Worm (Caenorhabditis elegans) whole organism, young adult: ENCODE data around the gene C32H11.3.

Experiments
- Y53F4B.3 ChIP-seq: fragments of 200-800 bp; sonication (Bioruptor generic); IDR thresholded peaks from 2 replicates; pipeline ENCODE4 v1.3.6; 2022; ENCODE audit warnings: missing genetic modification reagents, missing genetic modification characterization, missing compliant biosample characterization
- ama-1 ChIP-seq, 3 experiments: fragments of 150-350 bp in 1 of 3; sonication (generic microtip) in 2 of 3; optimal IDR thresholded peaks; 2 replicates each; lab custom pipeline; 2014 to 2018; ENCODE audit warnings: missing biosample characterization in 2 of 3, missing genetic modification characterization in 2 of 3, missing genetic modification reagents in 2 of 3
- atf-7 ChIP-seq: sonication (generic microtip); optimal IDR thresholded peaks from 2 replicates; lab custom pipeline; 2017; ENCODE audit warnings: mild to moderate bottlenecking, missing genetic modification characterization, missing compliant biosample characterization
- die-1 ChIP-seq: sonication (generic microtip); optimal IDR thresholded peaks from 2 replicates; lab custom pipeline; 2016; ENCODE audit warnings: missing genotype, mild to moderate bottlenecking, missing genetic modification characterization, missing compliant biosample characterization
- dox-1 ChIP-seq: fragments of 200-800 bp; sonication (Bioruptor generic); IDR thresholded peaks from 2 replicates; pipeline ENCODE4 v1.3.6; 2022; ENCODE audit warnings: missing genetic modification reagents, missing genetic modification characterization, missing compliant biosample characterization
- ekl-4 ChIP-seq: fragments of 200-800 bp; sonication (Bioruptor generic); IDR thresholded peaks from 2 replicates; pipeline ENCODE4 v1.3.6; 2022; ENCODE audit warnings: missing genetic modification reagents, missing genetic modification characterization, missing compliant biosample characterization
- hlh-26 ChIP-seq: fragments of 200-800 bp; sonication (Bioruptor generic); conservative IDR thresholded peaks from 2 replicates; pipeline ENCODE4 v1.3.6; 2022; ENCODE audit warnings: missing genetic modification reagents, missing genetic modification characterization, missing compliant biosample characterization
- let-526 ChIP-seq: fragments of 200-800 bp; sonication (Bioruptor generic); IDR thresholded peaks from 2 replicates; pipeline ENCODE4 v1.3.6; 2022; ENCODE audit warnings: missing genetic modification reagents, missing genetic modification characterization, missing compliant biosample characterization
- sea-2 ChIP-seq: fragments of 200-800 bp; sonication (Bioruptor generic); IDR thresholded peaks from 2 replicates; pipeline ENCODE4 v1.3.6; 2022; ENCODE audit warnings: missing genetic modification characterization, missing compliant biosample characterization
- snpc-1.1 ChIP-seq: sonication (generic microtip); optimal IDR thresholded peaks from 2 replicates; lab custom pipeline; 2017; ENCODE audit warnings: missing genetic modification characterization, mild to moderate bottlenecking, missing compliant biosample characterization, antibody characterized with exemption, moderate library complexity, missing genotype, missing genetic modification reagents; ENCODE audit not compliant: insufficient read depth
- snpc-4 ChIP-seq, 5 experiments: fragments of 150-350 bp in 1 of 5; sonication (generic microtip) in 4 of 5; optimal IDR thresholded peaks; 2 replicates each; lab custom pipeline; 2014 to 2018; ENCODE audit warnings: missing genetic modification characterization in 5 of 5, missing biosample characterization in 3 of 5, antibody characterized with exemption in 2 of 5, mild to moderate bottlenecking in 2 of 5, missing compliant biosample characterization in 2 of 5, missing genotype in 2 of 5, moderate library complexity in 2 of 5, missing genetic modification reagents in 1 of 5
- somi-1 ChIP-seq: fragments of 200-800 bp; sonication (Bioruptor generic); optimal IDR thresholded peaks from 2 replicates; lab custom pipeline; 2018; ENCODE audit warnings: mild to moderate bottlenecking, missing genetic modification characterization, missing compliant biosample characterization
- ztf-22 ChIP-seq: fragments of 200-800 bp; sonication (Bioruptor generic); optimal IDR thresholded peaks from 2 replicates; lab custom pipeline; 2018; ENCODE audit warnings: mild to moderate bottlenecking, missing genetic modification characterization, moderate library complexity, missing compliant biosample characterization
- ztf-3 ChIP-seq: fragments of 200-800 bp; sonication (Bioruptor generic); optimal IDR thresholded peaks from 2 replicates; lab custom pipeline; 2018; ENCODE audit warnings: mild to moderate bottlenecking, missing genetic modification characterization, missing compliant biosample characterization

DNA sequence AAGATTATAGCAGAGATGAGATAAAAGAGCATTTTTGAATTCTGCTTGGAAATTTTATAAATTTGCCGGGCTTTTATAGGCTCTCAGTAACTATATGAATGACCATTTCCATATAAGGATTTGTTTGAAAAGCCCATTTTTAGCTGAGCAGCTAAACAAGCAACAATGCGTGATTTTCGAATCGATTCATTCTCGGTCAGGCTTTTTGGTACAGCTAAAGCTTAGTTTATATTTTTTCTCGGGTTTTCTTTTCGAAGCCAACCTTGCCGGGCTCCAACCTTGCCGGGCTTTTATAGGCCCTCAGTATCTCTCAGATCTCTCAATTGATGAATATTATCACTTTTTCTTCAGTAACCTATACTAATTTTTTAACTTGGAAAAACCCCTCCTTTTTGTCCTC lies 6.0 kb downstream of the C32H11.3 start, which contains the start of gene srlf-4:
- TF ChIP-seq somi-1 (GFP tag; lab: Kevin White, UChicago) (no peak), hlh-26 (GFP tag; lab: Robert Waterston, UW) (no peak), snpc-1.1 (tag; lab: Kevin White, UChicago) (no peak), dox-1 (no peak), ekl-4 (GFP tag; lab: Robert Waterston, UW) (no peak), Y53F4B.3 (GFP tag; lab: Robert Waterston, UW) (no peak), let-526 (no peak), atf-7 (tag; lab: Kevin White, UChicago) (no peak), ztf-22 (no peak), ztf-3 (GFP tag; lab: Kevin White, UChicago) (no peak), snpc-4 (GFP tag; optimal IDR thresholded peaks at IDR 0.05; lab: Kevin White, UChicago) (no peak), snpc-4 (tag; optimal IDR thresholded peaks at IDR 0.05; lab: Kevin White, UChicago) (no peak), ama-1 (optimal IDR thresholded peaks at IDR 0.05; lab: Kevin White, UChicago) (no peak), ama-1 (GFP tag; optimal IDR thresholded peaks at IDR 0.05; lab: Kevin White, UChicago) (no peak), die-1 (tag; lab: Kevin White, UChicago) (no peak), sea-2 (no peak)
